Worm (Caenorhabditis elegans): Measurements from ENCODE around the gene R03G8.3.

R03G8.3 gene

ce11 chrX:13062934-13063585 lies 27.7 kb upstream of the R03G8.3 start, which contains the start of gene K03A11.5:
TSS of gene K03A11.5 (plus strand) at chrX:13063535.
- TF ChIP-seq fos-1 (tag; optimal IDR thresholded peaks at IDR 0.05): peak; percentile 58
- TF ChIP-seq nhr-10 (tag; optimal IDR thresholded peaks at IDR 0.05): no peak

- TF ChIP-seq crh-2 (tag; optimal IDR thresholded peaks at IDR 0.05) (no peak), peb-1 (tag; optimal IDR thresholded peaks at IDR 0.05) (no peak), zag-1 (tag; optimal IDR thresholded peaks at IDR 0.05) (no peak), lsy-2 (tag; optimal IDR thresholded peaks at IDR 0.05) (no peak), C34F6.9 (tag; optimal IDR thresholded peaks at IDR 0.05) (no peak), R02D3.7 (tag; optimal IDR thresholded peaks at IDR 0.05) (no peak), sem-4 (tag; optimal IDR thresholded peaks at IDR 0.05) (no peak), nhr-11 (tag; optimal IDR thresholded peaks at IDR 0.05) (no peak), nhr-237 (tag; optimal IDR thresholded peaks at IDR 0.05) (no peak), ztf-11 (tag; optimal IDR thresholded peaks at IDR 0.05) (no peak), mab-5 (tag; optimal IDR thresholded peaks at IDR 0.05) (no peak), nhr-129 (tag; optimal IDR thresholded peaks at IDR 0.05) (no peak)
These were observed 19.6 kb upstream of the R03G8.3 start, which contains the start of gene cpx-2 for ce11 chrX:13071120-13071519. TSS of gene cpx-2 (minus strand) at chrX:13071220.

ce11 chrX:13074373-13074772 lies 16.4 kb upstream of the R03G8.3 start, which contains the start of gene ceh-28:
TSS of gene ceh-28 (plus strand) at chrX:13074673.
- no peak for TF ChIP-seq blmp-1 (tag; optimal IDR thresholded peaks at IDR 0.05; ENCODE audit: insufficient read depth)

- TF ChIP-seq unc-62 (GFP tag; optimal IDR thresholded peaks at IDR 0.05) (no peak), gmeb-1 (tag; optimal IDR thresholded peaks at IDR 0.05) (no peak), nhr-21 (tag; optimal IDR thresholded peaks at IDR 0.05) (no peak), sma-3 (GFP tag; optimal IDR thresholded peaks at IDR 0.05) (no peak), elt-1 (tag; optimal IDR thresholded peaks at IDR 0.05) (no peak), ceh-16 (tag; optimal IDR thresholded peaks at IDR 0.05) (no peak), blmp-1 (tag; optimal IDR thresholded peaks at IDR 0.05; ENCODE audit: insufficient read depth) (no peak), aly-2 (tag; optimal IDR thresholded peaks at IDR 0.05) (no peak), lsy-2 (tag; optimal IDR thresholded peaks at IDR 0.05) (no peak), skn-1 (tag; optimal IDR thresholded peaks at IDR 0.05) (no peak), nhr-12 (tag; optimal IDR thresholded peaks at IDR 0.05) (no peak), dmd-4 (tag; optimal IDR thresholded peaks at IDR 0.05) (no peak), ztf-11 (tag; optimal IDR thresholded peaks at IDR 0.05) (no peak), unc-55 (GFP tag; optimal IDR thresholded peaks at IDR 0.05) (no peak), R02D3.7 (tag; optimal IDR thresholded peaks at IDR 0.05) (no peak), ZK546.5 (tag; optimal IDR thresholded peaks at IDR 0.05) (no peak), lin-13 (GFP tag; optimal IDR thresholded peaks at IDR 0.05) (no peak), C34F6.9 (tag; optimal IDR thresholded peaks at IDR 0.05) (no peak)
These were observed 12.9 kb upstream of the R03G8.3 start, which contains the start of gene K03A11.4 for ce11 chrX:13077872-13078271. TSS of gene K03A11.4 (plus strand) at chrX:13078172.

- TF ChIP-seq R02D3.7 (tag; optimal IDR thresholded peaks at IDR 0.05): no peak
- TF ChIP-seq ZK546.5 (tag; optimal IDR thresholded peaks at IDR 0.05): no peak
- no peak for TF ChIP-seq crh-2 (tag; optimal IDR thresholded peaks at IDR 0.05)
- TF ChIP-seq nhr-129 (tag; optimal IDR thresholded peaks at IDR 0.05): no peak
- no peak for TF ChIP-seq F13H6.1 (tag; optimal IDR thresholded peaks at IDR 0.05)
- TF ChIP-seq unc-55 (GFP tag; optimal IDR thresholded peaks at IDR 0.05): no peak
These were observed 8.4 kb upstream of the R03G8.3 start, which contains the start of gene str-10 for ce11 chrX:13082326-13082725. TSS of gene str-10 (plus strand) at chrX:13082626.

ce11 chrX:13084273-13084672 lies 6.5 kb upstream of the R03G8.3 start, which contains the start of gene R03G8.1:
TSS of gene R03G8.1 (plus strand) at chrX:13084573.
- TF ChIP-seq mab-5 (tag; optimal IDR thresholded peaks at IDR 0.05): no peak
- TF ChIP-seq nhr-77 (tag; optimal IDR thresholded peaks at IDR 0.05): no peak
- TF ChIP-seq nhr-10 (tag; optimal IDR thresholded peaks at IDR 0.05): no peak
- TF ChIP-seq blmp-1 (tag; optimal IDR thresholded peaks at IDR 0.05; ENCODE audit: insufficient read depth): no peak
- TF ChIP-seq C34F6.9 (tag; optimal IDR thresholded peaks at IDR 0.05): no peak
- TF ChIP-seq nhr-21 (tag; optimal IDR thresholded peaks at IDR 0.05): no peak
- no peak for TF ChIP-seq ceh-16 (tag; optimal IDR thresholded peaks at IDR 0.05)
- TF ChIP-seq nhr-237 (tag; optimal IDR thresholded peaks at IDR 0.05): no peak
- no peak for TF ChIP-seq sma-9 (GFP tag; optimal IDR thresholded peaks at IDR 0.05)
- no peak for TF ChIP-seq sma-9 (tag; optimal IDR thresholded peaks at IDR 0.05)
- TF ChIP-seq ztf-4 (tag; optimal IDR thresholded peaks at IDR 0.05): no peak
- no peak for TF ChIP-seq sem-4 (tag; optimal IDR thresholded peaks at IDR 0.05)
- TF ChIP-seq ama-1 (optimal IDR thresholded peaks at IDR 0.05): no peak
- no peak for TF ChIP-seq egl-27 (tag; optimal IDR thresholded peaks at IDR 0.05)
- TF ChIP-seq elt-3 (tag; optimal IDR thresholded peaks at IDR 0.05): no peak
- TF ChIP-seq aly-2 (tag; optimal IDR thresholded peaks at IDR 0.05): no peak
- TF ChIP-seq R02D3.7 (tag; optimal IDR thresholded peaks at IDR 0.05): no peak
- no peak for TF ChIP-seq dmd-4 (tag; optimal IDR thresholded peaks at IDR 0.05)
